Worm (Caenorhabditis elegans) whole organism, young adult: Measurements from ENCODE around the gene cdr-4.

Source experiments
- D2030.7 ChIP-seq: fragments of 200-800 bp; sonication (Bioruptor generic); IDR thresholded peaks from 2 replicates; pipeline ENCODE4 v1.3.6; 2022; ENCODE audit warnings: missing genetic modification reagents, missing genetic modification characterization, missing compliant biosample characterization
- F23B12.7 ChIP-seq: sonication (generic microtip); optimal IDR thresholded peaks from 2 replicates; lab custom pipeline; 2017; ENCODE audit warnings: missing genetic modification characterization, mild to moderate bottlenecking, missing compliant biosample characterization, antibody characterized with exemption, moderate library complexity; ENCODE audit not compliant: insufficient read depth
- F33H1.4 ChIP-seq: fragments of 200-800 bp; sonication (Bioruptor generic); IDR thresholded peaks from 2 replicates; pipeline ENCODE4 v1.3.6; 2022; ENCODE audit warnings: missing genetic modification reagents, missing genetic modification characterization, missing compliant biosample characterization
- F37B4.10 ChIP-seq: fragments of 200-800 bp; sonication (Bioruptor generic); IDR thresholded peaks from 2 replicates; pipeline ENCODE4 v1.3.6; 2022; ENCODE audit warnings: missing genetic modification characterization, missing compliant biosample characterization
- Y53G8AR.9 ChIP-seq: fragments of 200-800 bp; sonication (Bioruptor generic); conservative IDR thresholded peaks from 2 replicates; pipeline ENCODE4 v1.3.6; 2022; ENCODE audit warnings: missing genetic modification reagents, missing genetic modification characterization, missing compliant biosample characterization
- ZK185.1 ChIP-seq: sonication (generic microtip); optimal IDR thresholded peaks from 2 replicates; lab custom pipeline; 2016; ENCODE audit warnings: mild to moderate bottlenecking, missing genetic modification characterization, missing compliant biosample characterization; ENCODE audit not compliant: poor library complexity, severe bottlenecking
- atf-7 ChIP-seq: sonication (generic microtip); optimal IDR thresholded peaks from 2 replicates; lab custom pipeline; 2017; ENCODE audit warnings: mild to moderate bottlenecking, missing genetic modification characterization, missing compliant biosample characterization
- attf-3 ChIP-seq: fragments of 200-800 bp; sonication (Bioruptor generic); conservative IDR thresholded peaks from 2 replicates; pipeline ENCODE4 v1.3.6; 2022; ENCODE audit warnings: missing genetic modification reagents, missing genetic modification characterization, missing compliant biosample characterization
- attf-5 ChIP-seq: fragments of 200-800 bp; sonication (Bioruptor generic); optimal IDR thresholded peaks from 2 replicates; lab custom pipeline; 2018; ENCODE audit warnings: mild to moderate bottlenecking, missing genetic modification characterization, missing compliant biosample characterization
- attf-6 ChIP-seq: fragments of 200-800 bp; sonication (Bioruptor generic); IDR thresholded peaks from 2 replicates; pipeline ENCODE4 v1.3.6; 2022; ENCODE audit warnings: missing genetic modification reagents, missing genetic modification characterization, missing compliant biosample characterization
- ceh-40 ChIP-seq: fragments of 200-800 bp; sonication (Bioruptor generic); IDR thresholded peaks from 2 replicates; pipeline ENCODE4 v1.3.6; 2022; ENCODE audit warnings: missing genetic modification characterization, missing compliant biosample characterization
- chd-7 ChIP-seq: sonication (generic microtip); optimal IDR thresholded peaks from 2 replicates; lab custom pipeline; 2016; ENCODE audit warnings: mild to moderate bottlenecking, missing genetic modification characterization, moderate library complexity, missing compliant biosample characterization
- efl-1 ChIP-seq: fragments of 150-350 bp; optimal IDR thresholded peaks from 2 replicates; lab custom pipeline; 2014; ENCODE audit warnings: missing biosample characterization, missing genetic modification reagents, missing genetic modification characterization
- egrh-3 ChIP-seq: fragments of 200-800 bp; sonication (Bioruptor generic); IDR thresholded peaks from 2 replicates; pipeline ENCODE4 v1.3.6; 2022; ENCODE audit warnings: missing genetic modification reagents, missing genetic modification characterization, missing compliant biosample characterization
- ets-4 ChIP-seq: fragments of 200-800 bp; sonication (Bioruptor generic); optimal IDR thresholded peaks from 2 replicates; lab custom pipeline; 2018; ENCODE audit warnings: mild to moderate bottlenecking, missing genetic modification characterization, missing compliant biosample characterization
- hmg-20 ChIP-seq: fragments of 200-800 bp; sonication (Bioruptor generic); IDR thresholded peaks from 2 replicates; pipeline ENCODE4 v1.3.6; 2022; ENCODE audit warnings: missing genetic modification reagents, missing genetic modification characterization, missing compliant biosample characterization
- lag-1 ChIP-seq: fragments of 200-800 bp; sonication (Bioruptor generic); IDR thresholded peaks from 2 replicates; pipeline ENCODE4 v1.3.6; 2022; ENCODE audit warnings: missing genetic modification reagents, missing genetic modification characterization, missing compliant biosample characterization
- let-526 ChIP-seq: fragments of 200-800 bp; sonication (Bioruptor generic); IDR thresholded peaks from 2 replicates; pipeline ENCODE4 v1.3.6; 2022; ENCODE audit warnings: missing genetic modification reagents, missing genetic modification characterization, missing compliant biosample characterization
- lin-54 ChIP-seq: fragments of 200-800 bp; sonication (Bioruptor generic); optimal IDR thresholded peaks from 2 replicates; lab custom pipeline; 2018; ENCODE audit warnings: mild to moderate bottlenecking, missing genetic modification characterization, missing compliant biosample characterization
- lsy-27 ChIP-seq: sonication (generic microtip); optimal IDR thresholded peaks from 2 replicates; lab custom pipeline; 2017; ENCODE audit warnings: missing genetic modification characterization, mild to moderate bottlenecking, missing compliant biosample characterization, antibody characterized with exemption, missing genotype, borderline replicate concordance; ENCODE audit not compliant: insufficient read depth
- madf-6 ChIP-seq: fragments of 200-800 bp; sonication (Bioruptor generic); IDR thresholded peaks from 2 replicates; pipeline ENCODE4 v1.3.6; 2022; ENCODE audit warnings: missing genetic modification reagents, missing genetic modification characterization, missing compliant biosample characterization
- madf-8 ChIP-seq: fragments of 200-800 bp; sonication (Bioruptor generic); conservative IDR thresholded peaks from 2 replicates; pipeline ENCODE4 v1.3.6; 2022; ENCODE audit warnings: missing genetic modification reagents, missing genetic modification characterization, missing compliant biosample characterization
- mxl-1 ChIP-seq: sonication (generic microtip); optimal IDR thresholded peaks from 2 replicates; lab custom pipeline; 2016; ENCODE audit warnings: missing genetic modification characterization, missing compliant biosample characterization
- nhr-80 ChIP-seq: sonication (generic microtip); optimal IDR thresholded peaks from 2 replicates; lab custom pipeline; 2016; ENCODE audit warnings: missing genetic modification characterization, missing compliant biosample characterization
- pha-4 ChIP-seq: fragments of 150-350 bp; sonication (generic microtip); optimal IDR thresholded peaks from 2 replicates; lab custom pipeline; 2014; ENCODE audit warnings: missing biosample characterization, missing genetic modification reagents, missing genetic modification characterization
- sdz-38 ChIP-seq: sonication (generic microtip); optimal IDR thresholded peaks from 2 replicates; lab custom pipeline; 2016; ENCODE audit warnings: missing genotype, missing genetic modification characterization, missing compliant biosample characterization
- snpc-3.4 ChIP-seq: sonication (generic microtip); optimal IDR thresholded peaks from 2 replicates; lab custom pipeline; 2017; ENCODE audit warnings: missing genetic modification characterization, mild to moderate bottlenecking, missing compliant biosample characterization, antibody characterized with exemption, moderate library complexity, missing genotype, missing genetic modification reagents
- tbp1 ChIP-seq: fragments of 200-800 bp; sonication (Bioruptor generic); optimal IDR thresholded peaks from 2 replicates; lab custom pipeline; 2018; ENCODE audit warnings: mild to moderate bottlenecking, missing genetic modification characterization, missing compliant biosample characterization
- xnd-1 ChIP-seq: sonication (generic microtip); optimal IDR thresholded peaks from 2 replicates; lab custom pipeline; 2016; ENCODE audit warnings: missing genotype, missing genetic modification reagents, missing genetic modification characterization, missing compliant biosample characterization
- zfh-2 ChIP-seq: fragments of 200-800 bp; sonication (Bioruptor generic); conservative IDR thresholded peaks from 2 replicates; pipeline ENCODE4 v1.3.6; 2022; ENCODE audit warnings: missing genetic modification reagents, missing genetic modification characterization, missing compliant biosample characterization
- zim-3 ChIP-seq: sonication (generic microtip); optimal IDR thresholded peaks from 2 replicates; lab custom pipeline; 2017; ENCODE audit warnings: mild to moderate bottlenecking, missing genetic modification characterization, moderate library complexity, missing compliant biosample characterization
- ztf-22 ChIP-seq: fragments of 200-800 bp; sonication (Bioruptor generic); optimal IDR thresholded peaks from 2 replicates; lab custom pipeline; 2018; ENCODE audit warnings: mild to moderate bottlenecking, missing genetic modification characterization, moderate library complexity, missing compliant biosample characterization

The cdr-4 gene

ce11 chrV:12404544-12404943 is 3.9 kb downstream of the cdr-4 start, which contains the start of gene K01D12.9:
Gene K01D12.9, minus strand, starts transcription at chrV:12404644.
- TF ChIP-seq Y53G8AR.9 (GFP tag; lab: Robert Waterston, UW) (no peak), lag-1 (no peak), tbp1 (GFP tag; lab: Kevin White, UChicago) (no peak)
- TF ChIP-seq, all 124 proteins: peak for 0

DNA sequence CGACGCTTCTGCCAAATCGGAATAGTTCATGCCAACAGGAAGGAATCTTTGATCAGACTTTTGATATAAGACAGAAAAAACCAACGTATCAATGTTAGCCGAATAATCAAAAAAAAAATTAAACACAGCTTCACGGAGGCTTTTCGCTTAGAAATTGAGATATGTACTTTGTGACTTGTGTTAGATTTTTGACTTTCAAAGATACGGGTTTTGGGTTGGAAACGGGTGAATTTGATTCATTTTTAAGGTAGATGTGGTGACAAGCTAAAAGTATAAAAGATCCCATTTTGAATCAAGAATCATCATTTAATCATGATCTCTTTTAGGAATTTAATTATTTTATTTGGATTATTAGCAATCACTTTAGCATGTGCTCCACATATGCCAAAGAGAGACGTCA is 6.1 kb downstream of the cdr-4 start, which contains the start of gene K01D12.8:
TSS of gene K01D12.8 (plus strand) at position 301 of the 400 bp plus-strand sequence.
- TF ChIP-seq F33H1.4 (GFP tag; lab: Robert Waterston, UW) (no peak), let-526 (GFP tag; lab: Robert Waterston, UW) (no peak)

ce11 chrV:12401383-12401782 is 7.0 kb downstream of the cdr-4 start, which contains the start of gene K01D12.7:
Gene K01D12.7, minus strand, starts transcription at chrV:12401483.
- TF ChIP-seq madf-8 (GFP tag; lab: Robert Waterston, UW) = 0 out of 2 replicates have a peak, but pooled peaks have one; percentile 7
- TF ChIP-seq lsy-27 = no peak
- no peak for TF ChIP-seq pha-4 (tag; lab: Kevin White, UChicago)
- TF ChIP-seq ztf-22 (GFP tag; lab: Kevin White, UChicago) = no peak
- 0 out of 2 replicates have a peak, but pooled peaks have one; percentile 31 for TF ChIP-seq attf-3 (GFP tag; lab: Robert Waterston, UW)
- TF ChIP-seq efl-1 (GFP tag; lab: Kevin White, UChicago) = peak; percentile 22
- TF ChIP-seq madf-6 (GFP tag; lab: Robert Waterston, UW) = peak; percentile 80

DNA sequence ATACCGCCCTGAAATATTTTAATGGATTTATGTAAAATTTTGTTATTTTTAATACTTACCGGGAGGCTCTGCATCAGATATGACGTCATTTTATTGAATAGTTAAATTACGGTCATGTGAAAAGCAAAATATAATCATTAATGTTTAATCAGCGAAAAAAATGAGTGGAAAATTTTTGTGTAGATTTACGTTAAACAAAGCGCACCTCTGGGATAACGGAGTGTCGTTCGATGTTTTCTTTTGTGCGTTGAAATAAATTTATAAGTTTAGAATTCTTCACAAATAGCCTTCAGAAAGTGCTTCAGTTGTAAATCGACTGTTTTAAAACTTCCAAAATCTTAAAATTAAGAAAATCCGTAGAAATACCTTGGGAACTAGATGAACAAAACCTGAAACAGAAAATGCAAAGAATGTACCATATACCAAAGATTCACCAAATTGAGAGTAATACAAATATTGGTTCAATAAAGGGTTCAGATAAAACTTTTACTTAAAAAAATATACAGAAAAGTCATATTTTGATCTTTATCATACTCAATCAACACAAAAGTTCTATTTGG is 7.7 kb downstream of the cdr-4 start, which contains the start of the genes K01D12.20 and miga-1:
TSS of gene K01D12.20 (minus strand) at position 138 of the 560 bp plus-strand sequence.
TSS of gene miga-1 (minus strand) at position 183 of the 560 bp plus-strand sequence.
- TF ChIP-seq attf-5 (GFP tag; lab: Kevin White, UChicago) (peak; percentile 7), sdz-38 (no peak), attf-6 (no peak), atf-7 (peak; percentile 33), hmg-20 (GFP tag; lab: Robert Waterston, UW) (no peak), zfh-2 (GFP tag; lab: Robert Waterston, UW) (no peak), attf-3 (GFP tag; lab: Robert Waterston, UW) (peak; percentile 96), F37B4.10 (GFP tag; lab: Robert Waterston, UW) (no peak), ceh-40 (GFP tag; lab: Robert Waterston, UW) (no peak), nhr-80 (tag; lab: Kevin White, UChicago) (peak; percentile 18), ets-4 (GFP tag; lab: Kevin White, UChicago) (no peak), D2030.7 (no peak), chd-7 (tag; lab: Kevin White, UChicago) (no peak), F23B12.7 (tag; lab: Kevin White, UChicago) (peak; percentile 4), madf-6 (GFP tag; lab: Robert Waterston, UW) (peak; percentile 29; the same call in 1 of the 2 replicates), snpc-3.4 (tag; lab: Kevin White, UChicago) (no peak), ZK185.1 (no peak)

DNA sequence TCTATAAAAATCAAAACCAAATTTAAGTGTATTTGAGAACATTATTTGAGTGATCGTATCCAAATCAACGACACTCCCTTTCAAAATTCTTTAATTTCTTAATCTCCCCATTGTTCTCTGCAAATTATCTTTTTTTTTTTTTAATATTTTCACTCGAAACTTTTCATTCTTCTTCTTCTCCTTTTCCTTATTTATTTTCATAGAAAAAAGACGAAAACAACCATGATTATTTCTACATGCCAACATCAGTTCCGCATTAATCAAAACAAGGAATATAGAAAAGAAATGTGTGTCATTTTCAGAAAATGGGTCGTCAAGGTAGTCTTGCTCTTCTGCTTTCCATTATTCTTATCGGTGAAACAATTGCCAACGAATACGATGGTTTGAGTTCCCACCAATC is 10.9 kb downstream of the cdr-4 start, which contains the start of gene K01D12.5:
TSS of gene K01D12.5 (plus strand) at position 301 of the 400 bp plus-strand sequence.
- TF ChIP-seq efl-1 (GFP tag; lab: Kevin White, UChicago) = no peak

- no peak for TF ChIP-seq ZK185.1
- TF ChIP-seq lin-54 (GFP tag; lab: Kevin White, UChicago) = no peak
- TF ChIP-seq egrh-3 = no peak
- no peak for TF ChIP-seq zim-3
- no peak for TF ChIP-seq F37B4.10 (GFP tag; lab: Robert Waterston, UW)
- TF ChIP-seq mxl-1 (tag; lab: Kevin White, UChicago) = no peak
- TF ChIP-seq madf-8 (GFP tag; lab: Robert Waterston, UW) = no peak
- TF ChIP-seq xnd-1 (tag; lab: Kevin White, UChicago) = no peak
- TF ChIP-seq nhr-80 (tag; lab: Kevin White, UChicago) = no peak
Observed at ce11 chrV:12395699-12396098, 12.7 kb downstream of the cdr-4 start, which contains the start of gene twk-14. Gene twk-14, minus strand, starts transcription at chrV:12395706.
